Worm (Caenorhabditis elegans) whole organism, early embryonic: ENCODE data around the gene nhr-67.
"Not testable (repeated sequence)": the region's sequence is repeated elsewhere in the genome, so short reads cannot be mapped to it uniquely, and the experiment has no call there.

Experiments
- B0310.2 ChIP-seq: sonication (generic microtip); optimal IDR thresholded peaks from 2 replicates; lab custom pipeline; 2016; ENCODE audit warnings: mild to moderate bottlenecking, missing genetic modification characterization, missing compliant biosample characterization
- F13C5.2 ChIP-seq: sonication (generic microtip); optimal IDR thresholded peaks from 2 replicates; lab custom pipeline; 2017; ENCODE audit warnings: mild to moderate bottlenecking, missing genetic modification characterization, inconsistent platforms, missing compliant biosample characterization
- aly-1 ChIP-seq: sonication (generic microtip); optimal IDR thresholded peaks from 2 replicates; lab custom pipeline; 2016; ENCODE audit warnings: missing genetic modification characterization, missing compliant biosample characterization
- ama-1 ChIP-seq: fragments of 150-350 bp; optimal IDR thresholded peaks from 2 replicates; lab custom pipeline; 2014
- ceh-13 ChIP-seq: fragments of 200-800 bp; sonication (Bioruptor generic); optimal IDR thresholded peaks from 2 replicates; lab custom pipeline; 2018; ENCODE audit warnings: mild to moderate bottlenecking, missing genetic modification characterization, missing compliant biosample characterization
- ceh-36 ChIP-seq: sonication (generic microtip); optimal IDR thresholded peaks from 2 replicates; lab custom pipeline; 2016; ENCODE audit warnings: missing genetic modification characterization, inconsistent platforms, missing compliant biosample characterization
- ets-7 ChIP-seq: sonication (generic microtip); optimal IDR thresholded peaks from 2 replicates; lab custom pipeline; 2016; ENCODE audit warnings: missing genotype, missing genetic modification characterization, missing compliant biosample characterization
- flt-1 ChIP-seq: fragments of 200-800 bp; sonication (Bioruptor generic); IDR thresholded peaks from 2 replicates; pipeline ENCODE4 v1.3.6; 2022; ENCODE audit warnings: missing genetic modification characterization, missing compliant biosample characterization
- hmbx-1 ChIP-seq: sonication (generic microtip); optimal IDR thresholded peaks from 2 replicates; lab custom pipeline; 2016; ENCODE audit warnings: mild to moderate bottlenecking, missing genetic modification characterization, missing compliant biosample characterization
- hmg-4 ChIP-seq: fragments of 200-800 bp; sonication (Bioruptor generic); optimal IDR thresholded peaks from 2 replicates; lab custom pipeline; 2018; ENCODE audit warnings: mild to moderate bottlenecking, missing genetic modification characterization, missing compliant biosample characterization
- hnd-1 ChIP-seq: sonication (generic microtip); optimal IDR thresholded peaks from 2 replicates; lab custom pipeline; 2016; ENCODE audit warnings: missing genetic modification characterization, missing compliant biosample characterization
- pes-1 ChIP-seq: fragments of 200-800 bp; sonication (Bioruptor generic); IDR thresholded peaks from 2 replicates; pipeline ENCODE4 v1.3.6; 2022; ENCODE audit warnings: missing genetic modification reagents, missing genetic modification characterization, missing compliant biosample characterization
- scrt-1 ChIP-seq: fragments of 200-800 bp; sonication (Bioruptor generic); IDR thresholded peaks from 2 replicates; pipeline ENCODE4 v1.3.6; 2022; ENCODE audit warnings: missing genetic modification characterization, missing compliant biosample characterization
- sea-1 ChIP-seq: fragments of 200-800 bp; sonication (Bioruptor generic); conservative IDR thresholded peaks from 2 replicates; pipeline ENCODE4 v1.3.6; 2022; ENCODE audit warnings: missing genetic modification characterization, missing compliant biosample characterization
- tbx-11 ChIP-seq: fragments of 200-800 bp; sonication (Bioruptor generic); IDR thresholded peaks from 2 replicates; pipeline ENCODE4 v1.3.6; 2022; ENCODE audit warnings: missing genetic modification characterization, missing compliant biosample characterization
- tbx-37 ChIP-seq: fragments of 200-800 bp; sonication (Bioruptor generic); conservative IDR thresholded peaks from 2 replicates; pipeline ENCODE4 v1.3.6; 2022; ENCODE audit warnings: missing genetic modification reagents, missing genetic modification characterization, missing compliant biosample characterization
- tra-4 ChIP-seq: sonication (generic microtip); optimal IDR thresholded peaks from 2 replicates; lab custom pipeline; 2017; ENCODE audit warnings: missing genetic modification characterization, missing compliant biosample characterization

nhr-67 gene

ce11 chrIV:11149454-11150163 is 19.9 kb upstream of the nhr-67 start, which contains the start of the genes F01G4.6 and pfd-1:
Gene F01G4.6, minus strand, starts transcription at chrIV:11149504.
Gene pfd-1, plus strand, starts transcription at chrIV:11150113.
- TF ChIP-seq flt-1 (GFP tag; lab: Robert Waterston, UW) (0 out of 2 replicates have a peak, but pooled peaks have one; percentile 15), B0310.2 (tag; lab: Kevin White, UChicago) (no peak), ceh-13 (GFP tag; lab: Kevin White, UChicago) (no peak), F13C5.2 (peak; percentile 62), tbx-11 (GFP tag; lab: Robert Waterston, UW) (no peak), pes-1 (peak; percentile 50; the same call in 1 of the 2 replicates), ceh-36 (tag; lab: Kevin White, UChicago) (no peak), hmg-4 (GFP tag; lab: Kevin White, UChicago) (no peak)

- TF ChIP-seq tbx-37 (GFP tag; lab: Robert Waterston, UW): no peak
- no peak for TF ChIP-seq ceh-36 (tag; lab: Kevin White, UChicago)
- TF ChIP-seq aly-1 (tag; lab: Kevin White, UChicago): no peak
- TF ChIP-seq ceh-13 (GFP tag; lab: Kevin White, UChicago): no peak
- no peak for TF ChIP-seq flt-1 (GFP tag; lab: Robert Waterston, UW)
- TF ChIP-seq B0310.2 (tag; lab: Kevin White, UChicago): no peak
- TF ChIP-seq F13C5.2: no peak
- TF ChIP-seq ama-1 (lab: Kevin White, UChicago): no peak
- TF ChIP-seq pes-1: no peak
- TF ChIP-seq hmg-4 (GFP tag; lab: Kevin White, UChicago): no peak
- no peak for TF ChIP-seq sea-1 (GFP tag; lab: Robert Waterston, UW)
Measured at ce11 chrIV:11150844-11151243, 18.7 kb upstream of the nhr-67 start, which contains the start of gene C08F8.2. Gene C08F8.2, plus strand, starts transcription at chrIV:11150997.

ce11 chrIV:11154425-11155114 is 15.0 kb upstream of the nhr-67 start, which contains the start of gene C08F8.3:
Gene C08F8.3, plus strand, starts transcription at chrIV:11155044.
- not testable (repeated sequence) for TF ChIP-seq hmg-4 (GFP tag; lab: Kevin White, UChicago); ets-7 (tag; lab: Kevin White, UChicago); F13C5.2

ce11 chrIV:11156526-11156925 is 13.0 kb upstream of the nhr-67 start:
- TF ChIP-seq pes-1 (no peak), scrt-1 (GFP tag; lab: Robert Waterston, UW) (no peak), ets-7 (tag; lab: Kevin White, UChicago) (no peak), F13C5.2 (no peak), hmbx-1 (no peak), sea-1 (GFP tag; lab: Robert Waterston, UW) (no peak), ceh-36 (tag; lab: Kevin White, UChicago) (no peak), hnd-1 (tag; lab: Kevin White, UChicago) (no peak), tra-4 (no peak), flt-1 (GFP tag; lab: Robert Waterston, UW) (no peak), tbx-37 (GFP tag; lab: Robert Waterston, UW) (no peak), B0310.2 (tag; lab: Kevin White, UChicago) (no peak), ceh-13 (GFP tag; lab: Kevin White, UChicago) (no peak), hmg-4 (GFP tag; lab: Kevin White, UChicago) (no peak), ama-1 (lab: Kevin White, UChicago) (no peak)

ce11 chrIV:11159886-11160285 is 9.7 kb upstream of the nhr-67 start, which contains the start of gene mboa-4:
Gene mboa-4, minus strand, starts transcription at chrIV:11159986.
- TF ChIP-seq pes-1: no peak
- no peak for TF ChIP-seq hmg-4 (GFP tag; lab: Kevin White, UChicago)
- TF ChIP-seq hnd-1 (tag; lab: Kevin White, UChicago): no peak
- no peak for TF ChIP-seq ets-7 (tag; lab: Kevin White, UChicago)
- TF ChIP-seq tbx-11 (GFP tag; lab: Robert Waterston, UW): no peak
- no peak for TF ChIP-seq F13C5.2
- TF ChIP-seq ceh-36 (tag; lab: Kevin White, UChicago): no peak

- TF ChIP-seq flt-1 (GFP tag; lab: Robert Waterston, UW): no peak
- no peak for TF ChIP-seq hnd-1 (tag; lab: Kevin White, UChicago)
Measured at ce11 chrIV:11160707-11161106, 8.8 kb upstream of the nhr-67 start, which contains the start of gene C08F8.15. Gene C08F8.15, minus strand, starts transcription at chrIV:11160807.

ce11 chrIV:11162451-11162850 is 7.1 kb upstream of the nhr-67 start, which contains the start of gene fbxb-9:
Gene fbxb-9, minus strand, starts transcription at chrIV:11162551.
- no peak for TF ChIP-seq ama-1 (lab: Kevin White, UChicago)
- TF ChIP-seq B0310.2 (tag; lab: Kevin White, UChicago): no peak
- no peak for TF ChIP-seq hmg-4 (GFP tag; lab: Kevin White, UChicago)
- TF ChIP-seq ceh-36 (tag; lab: Kevin White, UChicago): no peak
- TF ChIP-seq aly-1 (tag; lab: Kevin White, UChicago): no peak
- TF ChIP-seq tbx-11 (GFP tag; lab: Robert Waterston, UW): no peak
- no peak for TF ChIP-seq ets-7 (tag; lab: Kevin White, UChicago)
- no peak for TF ChIP-seq F13C5.2
- no peak for TF ChIP-seq ceh-13 (GFP tag; lab: Kevin White, UChicago)
- TF ChIP-seq tbx-37 (GFP tag; lab: Robert Waterston, UW): no peak
- no peak for TF ChIP-seq hmbx-1
- TF ChIP-seq hnd-1 (tag; lab: Kevin White, UChicago): no peak
- no peak for TF ChIP-seq scrt-1 (GFP tag; lab: Robert Waterston, UW)
- no peak for TF ChIP-seq tra-4
